Worm (Caenorhabditis elegans) whole organism, L3 larva: ENCODE data around the gene cnc-2.

Experiments used
- nhr-67 ChIP-seq: fragments of 150-350 bp; optimal IDR thresholded peaks from 2 replicates; lab custom pipeline; 2014; ENCODE audit warnings: missing biosample characterization, missing genetic modification characterization
- unc-62 ChIP-seq: fragments of 150-350 bp; sonication (generic microtip); optimal IDR thresholded peaks from 4 replicates; lab custom pipeline; 2014; ENCODE audit warnings: missing biosample characterization, missing genetic modification reagents, missing genetic modification characterization
- ztf-4 ChIP-seq: fragments of 150-350 bp; optimal IDR thresholded peaks from 2 replicates; lab custom pipeline; 2014; ENCODE audit warnings: missing biosample characterization, missing genetic modification characterization

ce11 chrV:1456614-1457013 is 6.6 kb upstream of the cnc-2 start:
- TF ChIP-seq unc-62 (GFP tag; lab: Kevin White, UChicago) (no peak), nhr-67 (tag; lab: Kevin White, UChicago) (no peak), ztf-4 (tag; lab: Kevin White, UChicago) (no peak)
